Worm (Caenorhabditis elegans): ENCODE measurements around the gene C05D9.4.
A peak's percentile ranks its signal among the peaks of the same experiment; 100 is the strongest.

C05D9.4 gene

DNA sequence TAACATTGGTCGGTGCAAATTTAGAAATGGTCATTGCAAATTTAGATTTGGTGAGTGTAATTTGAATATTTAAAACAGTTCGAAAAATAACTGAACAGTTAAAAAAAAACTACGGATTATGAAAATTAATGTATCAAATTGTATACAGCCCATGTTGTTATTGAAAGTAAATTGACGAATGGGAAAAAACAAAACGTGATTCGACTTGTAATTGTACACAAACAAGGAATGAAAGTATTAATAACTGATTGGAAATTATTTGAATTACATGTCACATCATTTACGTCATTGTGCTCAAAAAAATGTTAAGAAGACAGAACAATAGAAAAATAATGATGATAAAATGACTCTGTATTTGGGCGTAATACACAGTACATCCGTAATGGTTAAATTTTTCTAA lies 13.5 kb upstream of the C05D9.4 start:
- no peak for TF ChIP-seq sptf-1 (tag; optimal IDR thresholded peaks at IDR 0.05)
- TF ChIP-seq ceh-83 (GFP tag; optimal IDR thresholded peaks at IDR 0.05): no peak
- no peak for TF ChIP-seq lsy-2 (tag; optimal IDR thresholded peaks at IDR 0.05)
- no peak for TF ChIP-seq blmp-1 (tag; optimal IDR thresholded peaks at IDR 0.05)
- TF ChIP-seq nhr-76 (tag; optimal IDR thresholded peaks at IDR 0.05): no peak
- TF ChIP-seq drap-1 (GFP tag; optimal IDR thresholded peaks at IDR 0.05): no peak
- TF ChIP-seq unc-39 (tag; optimal IDR thresholded peaks at IDR 0.05): no peak
- TF ChIP-seq unc-120 (tag; optimal IDR thresholded peaks at IDR 0.05; ENCODE audit: poor library complexity, severe bottlenecking): no peak
- no peak for TF ChIP-seq ces-1 (GFP tag; optimal IDR thresholded peaks at IDR 0.05)
- no peak for TF ChIP-seq elt-1 (tag; optimal IDR thresholded peaks at IDR 0.05; ENCODE audit: borderline replicate concordance, insufficient read depth)
- TF ChIP-seq nhr-12 (tag; optimal IDR thresholded peaks at IDR 0.05): no peak
- no peak for TF ChIP-seq pha-4 (tag; optimal IDR thresholded peaks at IDR 0.05)
- no peak for TF ChIP-seq cnd-1 (tag; optimal IDR thresholded peaks at IDR 0.05)
- no peak for TF ChIP-seq mep-1 (tag; optimal IDR thresholded peaks at IDR 0.05)
- no peak for TF ChIP-seq unc-62 (GFP tag; optimal IDR thresholded peaks at IDR 0.05)

- TF ChIP-seq lin-13 (tag; optimal IDR thresholded peaks at IDR 0.05): peak; percentile 9
- no peak for TF ChIP-seq pha-4 (tag; optimal IDR thresholded peaks at IDR 0.05)
- TF ChIP-seq unc-120 (tag; optimal IDR thresholded peaks at IDR 0.05; ENCODE audit: poor library complexity, severe bottlenecking): peak; percentile 70
- TF ChIP-seq mab-5 (tag; optimal IDR thresholded peaks at IDR 0.05): no peak
- peak; percentile 8 for TF ChIP-seq ces-1 (GFP tag; optimal IDR thresholded peaks at IDR 0.05)
Measured at ce11 chrX:1096808-1097207, 11.1 kb upstream of the C05D9.4 start, which contains the start of the genes pigx-1 and rme-6. Gene pigx-1, minus strand, starts transcription at chrX:1097013. Gene rme-6, plus strand, starts transcription at chrX:1097152.

- TF ChIP-seq nhr-2 (tag; optimal IDR thresholded peaks at IDR 0.05) (peak; percentile 33), unc-39 (tag; optimal IDR thresholded peaks at IDR 0.05) (no peak), flh-1 (GFP tag; optimal IDR thresholded peaks at IDR 0.05) (no peak), mls-2 (tag; optimal IDR thresholded peaks at IDR 0.05) (peak; percentile 76), pha-4 (tag; optimal IDR thresholded peaks at IDR 0.05) (peak; percentile 22), ztf-11 (tag; optimal IDR thresholded peaks at IDR 0.05) (no peak), tbx-8 (GFP tag; optimal IDR thresholded peaks at IDR 0.05) (no peak), M03D4.4 (tag; optimal IDR thresholded peaks at IDR 0.05) (peak; percentile 48), nhr-237 (tag; optimal IDR thresholded peaks at IDR 0.05) (no peak), elt-1 (tag; optimal IDR thresholded peaks at IDR 0.05; ENCODE audit: borderline replicate concordance, insufficient read depth) (peak; percentile 10), sem-2 (GFP tag; optimal IDR thresholded peaks at IDR 0.05) (no peak), lsy-2 (tag; optimal IDR thresholded peaks at IDR 0.05) (peak; percentile 5), ces-1 (GFP tag; optimal IDR thresholded peaks at IDR 0.05) (peak; percentile 75), nhr-76 (tag; optimal IDR thresholded peaks at IDR 0.05) (no peak), sptf-1 (tag; optimal IDR thresholded peaks at IDR 0.05) (peak; percentile 55), drap-1 (GFP tag; optimal IDR thresholded peaks at IDR 0.05) (peak; percentile 15), unc-120 (tag; optimal IDR thresholded peaks at IDR 0.05; ENCODE audit: poor library complexity, severe bottlenecking) (peak; percentile 47), blmp-1 (tag; optimal IDR thresholded peaks at IDR 0.05) (no peak), ceh-83 (GFP tag; optimal IDR thresholded peaks at IDR 0.05) (no peak), elt-3 (tag; optimal IDR thresholded peaks at IDR 0.05) (no peak), nhr-12 (tag; optimal IDR thresholded peaks at IDR 0.05) (no peak), cnd-1 (tag; optimal IDR thresholded peaks at IDR 0.05) (peak; percentile 44), zip-8 (tag; optimal IDR thresholded peaks at IDR 0.05) (no peak), mab-5 (tag; optimal IDR thresholded peaks at IDR 0.05) (peak; percentile 32), mep-1 (tag; optimal IDR thresholded peaks at IDR 0.05) (peak; percentile 3), lin-13 (tag; optimal IDR thresholded peaks at IDR 0.05) (no peak), ceh-39 (tag; optimal IDR thresholded peaks at IDR 0.05) (peak; percentile 45), unc-62 (GFP tag; optimal IDR thresholded peaks at IDR 0.05) (peak; percentile 43), ceh-43 (GFP tag; optimal IDR thresholded peaks at IDR 0.05) (no peak)
Measured at ce11 chrX:1103702-1104262, 4.1 kb upstream of the C05D9.4 start, which contains the start of gene ife-4. Gene ife-4, plus strand, starts transcription at chrX:1104212.

ce11 chrX:1108874-1109273 lies 1.0 kb downstream of the C05D9.4 start:
- TF ChIP-seq unc-120 (tag; optimal IDR thresholded peaks at IDR 0.05; ENCODE audit: poor library complexity, severe bottlenecking) (peak; percentile 47), unc-62 (GFP tag; optimal IDR thresholded peaks at IDR 0.05) (peak; percentile 93), drap-1 (GFP tag; optimal IDR thresholded peaks at IDR 0.05) (no peak), ceh-39 (tag; optimal IDR thresholded peaks at IDR 0.05) (no peak), lsy-2 (tag; optimal IDR thresholded peaks at IDR 0.05) (no peak), hlh-1 (tag; optimal IDR thresholded peaks at IDR 0.05) (peak; percentile 92), ceh-43 (GFP tag; optimal IDR thresholded peaks at IDR 0.05) (no peak)

Data from whole organism, mixed stage, embryonic.